Fruit fly (Drosophila melanogaster): ENCODE data around the gene CG31954.

- TF ChIP-seq Lpt (GFP tag; optimal IDR thresholded peaks at IDR 0.05) (no peak), spab (GFP tag; optimal IDR thresholded peaks at IDR 0.05) (no peak), CG6854 (GFP tag; optimal IDR thresholded peaks at IDR 0.05) (no peak), CG32006 (GFP tag; optimal IDR thresholded peaks at IDR 0.05) (no peak), CG11762 (GFP tag; optimal IDR thresholded peaks at IDR 0.05; ENCODE audit: insufficient read depth) (no peak), fd59A (GFP tag; optimal IDR thresholded peaks at IDR 0.05) (no peak), Eip75B (GFP tag; optimal IDR thresholded peaks at IDR 0.05) (no peak), CG9139 (GFP tag; optimal IDR thresholded peaks at IDR 0.05) (no peak), CG6276 (GFP tag; optimal IDR thresholded peaks at IDR 0.05) (no peak), Gug (GFP tag; IDR thresholded peaks at IDR 0.05) (no peak)
Observed at dm6 chr2L:3461760-3462159, 48.1 kb downstream of the CG31954 start, which contains the start of gene CG3246.

All from whole organism, prepupa.